Worm (Caenorhabditis elegans): ENCODE data around the gene tsp-2.

tsp-2 gene

DNA sequence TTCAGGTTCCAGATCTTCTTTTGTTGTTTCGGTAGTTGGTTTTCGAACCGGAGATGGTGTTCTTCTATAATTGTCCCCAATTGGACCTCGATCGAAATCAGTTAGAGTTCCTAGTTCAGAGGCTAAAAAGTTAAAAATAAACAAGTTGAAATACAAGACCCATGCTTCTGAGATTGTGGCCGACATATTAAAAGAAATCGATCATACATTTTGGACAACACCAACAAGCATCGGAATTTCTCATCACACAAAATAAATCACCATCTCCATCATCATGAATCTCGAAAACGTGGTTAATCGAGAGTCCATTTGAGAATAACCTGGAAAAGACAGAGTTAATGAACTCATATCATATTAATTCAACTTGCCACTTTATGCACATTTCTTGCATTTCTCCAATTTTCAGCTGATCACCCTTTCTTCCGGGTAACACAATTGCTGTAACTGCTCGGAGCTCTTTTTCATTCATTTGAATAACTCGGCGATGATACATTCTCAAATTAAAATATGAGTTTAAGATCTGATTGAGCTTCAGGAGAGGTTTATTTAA, 34.0 kb upstream of the tsp-2 start, which contains the start of the genes mps-4 and F09G8.10:
Gene mps-4 (minus strand): TSS at position 101 of the 550 bp plus-strand sequence.
Gene F09G8.10 (minus strand): TSS at position 500 of the 550 bp plus-strand sequence.
- no peak for TF ChIP-seq K09A11.1 (tag; optimal IDR thresholded peaks at IDR 0.05; ENCODE audit: insufficient read depth)
- TF ChIP-seq C08G9.2 (tag; optimal IDR thresholded peaks at IDR 0.05), result no peak
- no peak for TF ChIP-seq ceh-18 (tag; optimal IDR thresholded peaks at IDR 0.05)
- TF ChIP-seq ceh-19 (GFP tag; optimal IDR thresholded peaks at IDR 0.05), result no peak
- no peak for TF ChIP-seq che-1 (tag; optimal IDR thresholded peaks at IDR 0.05)
- no peak for TF ChIP-seq ceh-31 (tag; optimal IDR thresholded peaks at IDR 0.05)
- no peak for TF ChIP-seq fkh-6 (tag; optimal IDR thresholded peaks at IDR 0.05)
- no peak for TF ChIP-seq T23F11.4 (GFP tag; optimal IDR thresholded peaks at IDR 0.05)
- TF ChIP-seq npax-4 (tag; optimal IDR thresholded peaks at IDR 0.05), result no peak
- TF ChIP-seq ahr-1 (tag; optimal IDR thresholded peaks at IDR 0.05), result no peak
- no peak for TF ChIP-seq fax-1 (tag; optimal IDR thresholded peaks at IDR 0.05)
- TF ChIP-seq K02D7.2 (tag; optimal IDR thresholded peaks at IDR 0.05), result no peak
- no peak for TF ChIP-seq madf-2 (tag; optimal IDR thresholded peaks at IDR 0.05)
- no peak for TF ChIP-seq gmeb-2 (tag; optimal IDR thresholded peaks at IDR 0.05)
- TF ChIP-seq sox-2 (GFP tag; IDR thresholded peaks at IDR 0.05), result no peak
- no peak for TF ChIP-seq ceh-34 (tag; optimal IDR thresholded peaks at IDR 0.05)
- no peak for TF ChIP-seq hlh-30 (tag; optimal IDR thresholded peaks at IDR 0.05; ENCODE audit: insufficient read depth)

- TF ChIP-seq C08G9.2 (tag; optimal IDR thresholded peaks at IDR 0.05) (no peak), ceh-31 (tag; optimal IDR thresholded peaks at IDR 0.05) (no peak), ceh-9 (tag; optimal IDR thresholded peaks at IDR 0.05) (no peak), lim-6 (tag; optimal IDR thresholded peaks at IDR 0.05) (no peak), K02D7.2 (tag; optimal IDR thresholded peaks at IDR 0.05) (no peak), ceh-30 (tag; optimal IDR thresholded peaks at IDR 0.05) (no peak), rnt-1 (tag; optimal IDR thresholded peaks at IDR 0.05) (no peak), ceh-2 (tag; optimal IDR thresholded peaks at IDR 0.05) (no peak), odd-2 (tag; optimal IDR thresholded peaks at IDR 0.05) (no peak), ceh-19 (GFP tag; optimal IDR thresholded peaks at IDR 0.05) (no peak), dve-1 (tag; optimal IDR thresholded peaks at IDR 0.05) (no peak), fkh-10 (GFP tag; optimal IDR thresholded peaks at IDR 0.05) (no peak), T23F11.4 (GFP tag; optimal IDR thresholded peaks at IDR 0.05) (no peak), pat-9 (tag; optimal IDR thresholded peaks at IDR 0.05) (no peak), ref-2 (tag; optimal IDR thresholded peaks at IDR 0.05) (no peak), pqm-1 (tag; optimal IDR thresholded peaks at IDR 0.05) (no peak), ceh-22 (tag; optimal IDR thresholded peaks at IDR 0.05) (no peak)
Measured at ce11 chrIII:8268296-8268695, 30.6 kb upstream of the tsp-2 start, which contains the start of the genes F09G8.7 and crn-7. Gene F09G8.7, minus strand, starts transcription at chrIII:8268355. Gene crn-7, plus strand, starts transcription at chrIII:8268531.

DNA sequence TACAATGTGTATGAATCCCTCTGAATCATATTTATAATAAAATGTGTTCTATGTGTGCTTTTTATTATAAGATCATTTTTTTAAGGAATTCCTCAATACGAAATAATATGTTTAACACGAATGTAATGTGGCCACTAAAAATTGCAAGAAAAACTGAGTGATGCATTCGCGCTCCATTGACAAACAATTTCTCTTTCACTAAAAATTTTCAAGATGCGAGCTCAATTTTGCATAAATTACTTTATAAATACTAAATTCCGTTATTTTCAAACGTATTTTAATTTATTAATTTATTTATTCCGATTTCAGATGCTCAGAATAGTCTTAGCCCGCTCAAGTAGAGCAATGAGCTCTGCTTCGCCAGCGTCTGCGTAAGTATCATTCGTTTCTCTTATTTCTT, 28.0 kb upstream of the tsp-2 start, which contains the start of gene mrps-9:
Gene mrps-9 (plus strand): TSS at position 310 of the 400 bp plus-strand sequence.
- TF ChIP-seq ceh-14 (tag; optimal IDR thresholded peaks at IDR 0.05), result peak; percentile 35
- no peak for TF ChIP-seq dmd-4 (tag; optimal IDR thresholded peaks at IDR 0.05; ENCODE audit: borderline replicate concordance)
- no peak for TF ChIP-seq unc-42 (tag; optimal IDR thresholded peaks at IDR 0.05)

DNA sequence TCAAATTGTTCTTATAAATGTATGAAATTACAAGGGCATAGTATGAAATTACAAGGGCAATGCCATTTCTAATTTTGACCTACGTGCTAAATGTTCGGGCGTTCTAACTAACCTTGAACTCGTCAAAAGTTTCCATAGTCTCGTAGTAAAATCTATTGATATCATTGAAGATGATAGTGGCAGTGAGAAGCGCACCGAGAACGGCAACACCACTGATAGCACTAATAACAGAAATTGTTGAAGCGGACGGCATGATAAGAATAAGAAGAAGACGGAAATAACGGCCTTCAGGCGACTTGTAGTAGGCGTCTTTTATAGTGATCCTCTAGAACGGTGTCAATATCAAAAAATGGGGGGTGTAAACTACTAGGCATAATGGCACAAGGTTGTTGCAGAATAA, 25.6 kb upstream of the tsp-2 start, which contains the start of gene col-91:
Gene col-91 (minus strand): TSS at position 288 of the 400 bp plus-strand sequence.
- TF ChIP-seq pros-1 (tag; optimal IDR thresholded peaks at IDR 0.05), result no peak
- TF ChIP-seq ceh-48 (tag; optimal IDR thresholded peaks at IDR 0.05), result no peak
- no peak for TF ChIP-seq tbx-2 (tag; optimal IDR thresholded peaks at IDR 0.05)
- no peak for TF ChIP-seq nfya-1 (tag; optimal IDR thresholded peaks at IDR 0.05)
- no peak for TF ChIP-seq ceh-9 (tag; optimal IDR thresholded peaks at IDR 0.05)
- TF ChIP-seq ets-4 (tag; optimal IDR thresholded peaks at IDR 0.05), result no peak
- TF ChIP-seq elt-4 (tag; optimal IDR thresholded peaks at IDR 0.05), result no peak
- no peak for TF ChIP-seq hlh-8 (tag; optimal IDR thresholded peaks at IDR 0.05)
- no peak for TF ChIP-seq unc-42 (tag; optimal IDR thresholded peaks at IDR 0.05)
- no peak for TF ChIP-seq hlh-15 (tag; optimal IDR thresholded peaks at IDR 0.05)
- no peak for TF ChIP-seq ceh-14 (tag; optimal IDR thresholded peaks at IDR 0.05)
- TF ChIP-seq pag-3 (tag; optimal IDR thresholded peaks at IDR 0.05; ENCODE audit: borderline replicate concordance), result no peak
- TF ChIP-seq pha-4 (tag; optimal IDR thresholded peaks at IDR 0.05), result no peak
- no peak for TF ChIP-seq fkh-6 (tag; optimal IDR thresholded peaks at IDR 0.05)
- no peak for TF ChIP-seq hlh-13 (GFP tag; optimal IDR thresholded peaks at IDR 0.05)
- TF ChIP-seq ceh-19 (GFP tag; optimal IDR thresholded peaks at IDR 0.05), result no peak
- no peak for TF ChIP-seq nhr-232 (tag; optimal IDR thresholded peaks at IDR 0.05)

Data from whole organism, late embryonic.